Worm (Caenorhabditis elegans) whole organism, mixed stage, embryonic: ENCODE results near the gene T19C3.4.

Source experiments
- bed-3 ChIP-seq: fragments of 200-800 bp; sonication (Bioruptor generic); optimal IDR thresholded peaks from 3 replicates; lab custom pipeline; 2018; ENCODE audit warnings: mild to moderate bottlenecking, missing genetic modification characterization, moderate library complexity, missing compliant biosample characterization
- elt-1 ChIP-seq: sonication (generic microtip); optimal IDR thresholded peaks from 2 replicates; lab custom pipeline; 2017; ENCODE audit warnings: missing genetic modification characterization, mild to moderate bottlenecking, missing compliant biosample characterization, antibody characterized with exemption, moderate library complexity, borderline replicate concordance; ENCODE audit not compliant: insufficient read depth
- lin-32 ChIP-seq: fragments of 200-800 bp; sonication (Bioruptor generic); optimal IDR thresholded peaks from 2 replicates; lab custom pipeline; 2018; ENCODE audit warnings: mild to moderate bottlenecking, missing genetic modification characterization, missing compliant biosample characterization
- lsy-2 ChIP-seq: fragments of 150-350 bp; optimal IDR thresholded peaks from 2 replicates; lab custom pipeline; 2014; ENCODE audit warnings: missing biosample characterization, missing genetic modification characterization
- nhr-76 ChIP-seq: sonication (generic microtip); optimal IDR thresholded peaks from 2 replicates; lab custom pipeline; 2017; ENCODE audit warnings: missing biosample characterization, missing genetic modification characterization
- snpc-4 ChIP-seq: fragments of 150-350 bp; optimal IDR thresholded peaks from 2 replicates; lab custom pipeline; 2014; ENCODE audit warnings: missing biosample characterization, missing genetic modification characterization
- unc-39 ChIP-seq: fragments of 150-350 bp; optimal IDR thresholded peaks from 2 replicates; lab custom pipeline; 2014; ENCODE audit warnings: missing biosample characterization, missing genetic modification characterization
- zip-8 ChIP-seq: fragments of 150-350 bp; optimal IDR thresholded peaks from 2 replicates; lab custom pipeline; 2014; ENCODE audit warnings: missing biosample characterization, missing genetic modification characterization
- ztf-11 ChIP-seq: fragments of 150-350 bp; optimal IDR thresholded peaks from 2 replicates; lab custom pipeline; 2014; ENCODE audit warnings: missing biosample characterization, missing genetic modification characterization

- TF ChIP-seq ztf-11, result no peak
- TF ChIP-seq snpc-4 (tag; lab: Kevin White, UChicago), result no peak
- TF ChIP-seq nhr-76 (tag; lab: Kevin White, UChicago), result no peak
- no peak for TF ChIP-seq lin-32 (GFP tag; lab: Kevin White, UChicago)
- TF ChIP-seq bed-3, result no peak
- TF ChIP-seq elt-1, result no peak
- TF ChIP-seq zip-8, result no peak
- TF ChIP-seq unc-39 (tag; lab: Kevin White, UChicago), result no peak
- no peak for TF ChIP-seq lsy-2 (tag; lab: Kevin White, UChicago)
Observed at ce11 chrIII:609549-609948, 10.5 kb downstream of the T19C3.4 start, which contains the start of gene best-17.
